Worm (Caenorhabditis elegans): Measurements from ENCODE around the gene nhr-138.
A peak's percentile ranks its signal among the peaks of the same experiment; 100 is the strongest.

DNA sequence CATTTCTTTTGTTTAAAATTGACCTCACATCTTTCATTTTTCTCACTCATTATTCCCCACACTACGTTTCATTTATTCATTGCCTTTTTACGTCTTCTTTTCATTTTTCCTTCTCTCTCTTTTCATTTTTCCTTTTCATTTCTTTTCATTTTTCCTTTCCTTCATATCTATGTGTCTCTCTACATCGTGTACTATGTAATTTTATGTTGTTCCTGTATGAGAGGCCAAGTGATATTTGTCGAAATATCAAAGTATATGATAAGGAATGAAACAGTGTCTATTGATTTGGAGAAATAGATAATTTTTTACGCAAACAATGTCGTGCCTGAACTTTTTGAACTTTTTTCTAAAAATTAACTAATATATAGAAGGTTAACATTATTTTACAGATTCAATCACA lies 8.6 kb upstream of the nhr-138 start:
- no peak for TF ChIP-seq daf-19 (GFP tag; conservative IDR thresholded peaks at IDR 0.05)
- no peak for TF ChIP-seq fkh-10 (GFP tag; optimal IDR thresholded peaks at IDR 0.05)
- no peak for TF ChIP-seq snpc-4 (tag; optimal IDR thresholded peaks at IDR 0.05)
- TF ChIP-seq unc-62 (GFP tag; optimal IDR thresholded peaks at IDR 0.05 in 1 of 2): no peak
- no peak for TF ChIP-seq unc-62 (tag; optimal IDR thresholded peaks at IDR 0.05)
- no peak for TF ChIP-seq daf-16 (GFP tag; optimal IDR thresholded peaks at IDR 0.05)
- peak; percentile 52 for TF ChIP-seq daf-16 (tag; optimal IDR thresholded peaks at IDR 0.05)
- TF ChIP-seq dmd-6 (GFP tag; IDR thresholded peaks at IDR 0.05): peak; percentile 80
- TF ChIP-seq nhr-77 (tag; optimal IDR thresholded peaks at IDR 0.05): peak; percentile 74
- TF ChIP-seq nhr-6 (tag; optimal IDR thresholded peaks at IDR 0.05): peak; percentile 63

Data from whole organism, L4 larva.